Worm (Caenorhabditis elegans): ENCODE results near the gene F19B10.6.

DNA sequence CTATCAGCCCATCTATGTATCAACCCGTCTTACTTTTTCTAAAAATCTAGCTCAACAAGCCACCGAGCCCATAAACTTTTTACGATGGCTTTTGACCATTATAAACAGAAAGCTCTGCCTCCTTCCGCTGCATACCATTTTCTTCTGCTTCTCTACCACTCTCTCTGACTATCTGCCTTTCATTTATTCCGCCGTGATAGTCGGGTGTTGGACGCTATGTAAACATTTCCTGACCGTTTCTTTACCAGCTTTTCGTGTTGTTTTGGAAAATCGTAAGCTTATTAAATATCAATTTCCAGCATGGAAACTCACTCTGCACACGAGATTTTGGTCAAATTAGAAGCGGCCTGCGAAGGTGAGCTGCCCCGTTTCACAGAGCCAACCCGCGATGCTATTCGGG lies 46.2 kb downstream of the F19B10.6 start, which contains the start of gene F40E12.1:
- no peak for TF ChIP-seq lir-3 (tag; optimal IDR thresholded peaks at IDR 0.05; ENCODE audit: poor library complexity)
- no peak for TF ChIP-seq tbx-2 (tag; optimal IDR thresholded peaks at IDR 0.05)
- no peak for TF ChIP-seq ama-1 (optimal IDR thresholded peaks at IDR 0.05)
- TF ChIP-seq lin-39 (tag; optimal IDR thresholded peaks at IDR 0.05): no peak
- TF ChIP-seq lin-13 (GFP tag; optimal IDR thresholded peaks at IDR 0.05): no peak
- no peak for TF ChIP-seq fkh-10 (GFP tag; optimal IDR thresholded peaks at IDR 0.05)
- no peak for TF ChIP-seq ceh-88 (GFP tag; IDR thresholded peaks at IDR 0.05)
- no peak for TF ChIP-seq nhr-76 (tag; optimal IDR thresholded peaks at IDR 0.05)
- TF ChIP-seq tlp-1 (tag; optimal IDR thresholded peaks at IDR 0.05): no peak
